Fruit fly (Drosophila melanogaster): Measurements from ENCODE around the gene smal.

dm6 chr2L:6155041-6155440 is 23.9 kb upstream of the smal start, which contains the start of gene CG31639:
- no peak for TF ChIP-seq rn (GFP tag; IDR thresholded peaks at IDR 0.05)
- TF ChIP-seq gl (tag; optimal IDR thresholded peaks at IDR 0.05) = no peak
- TF ChIP-seq Snoo (tag; optimal IDR thresholded peaks at IDR 0.05) = no peak
- TF ChIP-seq fd96Ca (GFP tag; IDR thresholded peaks at IDR 0.05) = no peak
- TF ChIP-seq CG34367 (tag; optimal IDR thresholded peaks at IDR 0.05) = no peak
- TF ChIP-seq CG12605 (GFP tag; IDR thresholded peaks at IDR 0.05) = no peak

All from whole organism, pupa.